Worm (Caenorhabditis elegans): ENCODE measurements around the gene twk-14.

Gene twk-14

ce11 chrV:12415656-12416055 lies 20.1 kb upstream of the twk-14 start, which contains the start of gene cdr-2:
cdr-2 (minus strand) TSS chrV:12415709.
- TF ChIP-seq fos-1 (tag; optimal IDR thresholded peaks at IDR 0.05) (no peak), nhr-23 (tag; optimal IDR thresholded peaks at IDR 0.05) (no peak), eor-1 (tag; optimal IDR thresholded peaks at IDR 0.05) (no peak), ceh-16 (tag; optimal IDR thresholded peaks at IDR 0.05) (no peak), aly-2 (tag; optimal IDR thresholded peaks at IDR 0.05) (no peak), elt-1 (tag; optimal IDR thresholded peaks at IDR 0.05) (no peak), daf-12 (tag; optimal IDR thresholded peaks at IDR 0.05) (no peak), lin-39 (tag; optimal IDR thresholded peaks at IDR 0.05) (no peak), ceh-9 (tag; optimal IDR thresholded peaks at IDR 0.05) (no peak), elt-2 (tag; optimal IDR thresholded peaks at IDR 0.05) (peak; percentile 78), unc-39 (tag; optimal IDR thresholded peaks at IDR 0.05) (no peak), pqm-1 (tag; optimal IDR thresholded peaks at IDR 0.05) (peak; percentile 79), lsy-12 (tag; optimal IDR thresholded peaks at IDR 0.05) (no peak), fkh-10 (GFP tag; optimal IDR thresholded peaks at IDR 0.05) (no peak)

DNA sequence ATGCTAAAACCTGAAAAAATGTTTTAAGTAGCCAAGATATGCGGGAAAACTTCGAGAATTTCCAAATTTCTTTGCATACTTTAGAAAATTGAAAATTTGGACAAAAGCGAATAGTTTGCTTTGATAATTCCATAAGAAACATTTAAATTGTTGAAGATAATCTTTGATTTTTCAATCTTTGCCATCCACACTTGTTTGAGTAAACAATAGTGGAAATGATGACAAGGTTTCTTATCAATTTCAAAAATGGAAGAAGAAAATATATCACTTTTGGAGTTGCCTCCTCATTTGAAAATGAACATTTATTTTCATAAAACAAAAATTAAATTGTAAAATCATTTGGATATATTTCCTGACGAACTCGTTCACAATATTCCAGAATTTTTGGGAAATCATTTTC lies 18.9 kb upstream of the twk-14 start:
- TF ChIP-seq nhr-76 (tag; optimal IDR thresholded peaks at IDR 0.05) (no peak), egl-27 (tag; optimal IDR thresholded peaks at IDR 0.05) (no peak), nhr-25 (tag; optimal IDR thresholded peaks at IDR 0.05) (no peak), pqm-1 (tag; optimal IDR thresholded peaks at IDR 0.05) (peak; percentile 55), eor-1 (tag; optimal IDR thresholded peaks at IDR 0.05) (no peak), pha-4 (tag; optimal IDR thresholded peaks at IDR 0.05) (peak; percentile 15), elt-2 (tag; optimal IDR thresholded peaks at IDR 0.05) (peak; percentile 62), lin-39 (tag; optimal IDR thresholded peaks at IDR 0.05) (no peak), skn-1 (tag; optimal IDR thresholded peaks at IDR 0.05) (peak; percentile 51), fkh-10 (GFP tag; optimal IDR thresholded peaks at IDR 0.05) (no peak), hmg-11 (tag; optimal IDR thresholded peaks at IDR 0.05) (no peak), mml-1 (tag; optimal IDR thresholded peaks at IDR 0.05) (no peak), ceh-16 (tag; optimal IDR thresholded peaks at IDR 0.05) (no peak), ZK546.5 (tag; optimal IDR thresholded peaks at IDR 0.05) (no peak)

ce11 chrV:12413651-12414114 lies 18.2 kb upstream of the twk-14 start, which contains the start of gene cdr-6:
cdr-6 (minus strand) TSS chrV:12413701.
- TF ChIP-seq elt-2 (tag; optimal IDR thresholded peaks at IDR 0.05) (peak; percentile 46), pqm-1 (tag; optimal IDR thresholded peaks at IDR 0.05) (peak; percentile 63), nhr-23 (tag; optimal IDR thresholded peaks at IDR 0.05) (peak; percentile 9), fkh-2 (tag; optimal IDR thresholded peaks at IDR 0.05) (no peak), nhr-11 (tag; optimal IDR thresholded peaks at IDR 0.05) (no peak), ceh-28 (tag; optimal IDR thresholded peaks at IDR 0.05) (peak; percentile 28), pha-4 (tag; optimal IDR thresholded peaks at IDR 0.05) (peak; percentile 61)

ce11 chrV:12412321-12412720 lies 16.8 kb upstream of the twk-14 start:
- no peak for TF ChIP-seq hmg-11 (tag; optimal IDR thresholded peaks at IDR 0.05)
- TF ChIP-seq nfya-1 (tag; optimal IDR thresholded peaks at IDR 0.05; ENCODE audit: insufficient read depth): no peak
- no peak for TF ChIP-seq nhr-67 (tag; optimal IDR thresholded peaks at IDR 0.05)

ce11 chrV:12411909-12412308 lies 16.4 kb upstream of the twk-14 start, which contains the start of gene cdr-7:
cdr-7 (minus strand) TSS chrV:12412113.
- TF ChIP-seq lin-39 (tag; optimal IDR thresholded peaks at IDR 0.05) (no peak), nhr-12 (tag; optimal IDR thresholded peaks at IDR 0.05) (no peak), elt-3 (tag; optimal IDR thresholded peaks at IDR 0.05) (peak in 1 of 3 experiments; percentile 45), lin-15B (tag; optimal IDR thresholded peaks at IDR 0.05) (no peak), lsy-12 (tag; optimal IDR thresholded peaks at IDR 0.05) (no peak), fos-1 (tag; optimal IDR thresholded peaks at IDR 0.05) (no peak), nhr-25 (tag; optimal IDR thresholded peaks at IDR 0.05) (peak; percentile 41), fkh-10 (GFP tag; optimal IDR thresholded peaks at IDR 0.05) (no peak), snpc-4 (tag; optimal IDR thresholded peaks at IDR 0.05) (no peak), mml-1 (tag; optimal IDR thresholded peaks at IDR 0.05) (no peak), nhr-28 (tag; optimal IDR thresholded peaks at IDR 0.05) (no peak), nfya-1 (tag; optimal IDR thresholded peaks at IDR 0.05; ENCODE audit: insufficient read depth) (no peak), nhr-237 (tag; optimal IDR thresholded peaks at IDR 0.05) (no peak), sea-2 (GFP tag; optimal IDR thresholded peaks at IDR 0.05) (no peak), nhr-67 (tag; optimal IDR thresholded peaks at IDR 0.05) (no peak), mdl-1 (tag; optimal IDR thresholded peaks at IDR 0.05) (no peak), skn-1 (tag; optimal IDR thresholded peaks at IDR 0.05) (no peak), elt-1 (tag; optimal IDR thresholded peaks at IDR 0.05) (peak; percentile 89), unc-62 (GFP tag; optimal IDR thresholded peaks at IDR 0.05) (no peak), ceh-28 (tag; optimal IDR thresholded peaks at IDR 0.05) (no peak), eor-1 (tag; optimal IDR thresholded peaks at IDR 0.05) (no peak), pqm-1 (tag; optimal IDR thresholded peaks at IDR 0.05) (no peak), ztf-11 (tag; optimal IDR thresholded peaks at IDR 0.05) (no peak), elt-2 (tag; optimal IDR thresholded peaks at IDR 0.05) (no peak), ceh-82 (tag; optimal IDR thresholded peaks at IDR 0.05) (no peak)

All from whole organism, L3 larva.